Worm (Caenorhabditis elegans) whole organism, young adult: Measurements from ENCODE around the gene gpla-1.

Experiments used
- B0019.2 ChIP-seq: fragments of 200-800 bp; sonication (Bioruptor generic); conservative IDR thresholded peaks from 2 replicates; pipeline ENCODE4 v1.3.6; 2022; ENCODE audit warnings: missing genetic modification reagents, missing genetic modification characterization, missing compliant biosample characterization
- C06A6.2 ChIP-seq: fragments of 200-800 bp; sonication (Bioruptor generic); conservative IDR thresholded peaks from 2 replicates; pipeline ENCODE4 v1.3.6; 2022; ENCODE audit warnings: missing genetic modification characterization, missing compliant biosample characterization
- ceh-58 ChIP-seq: fragments of 200-800 bp; sonication (Bioruptor generic); IDR thresholded peaks from 2 replicates; pipeline ENCODE4 v1.3.6; 2022; ENCODE audit warnings: missing genetic modification characterization, missing compliant biosample characterization
- him-1 ChIP-seq: sonication (generic microtip); optimal IDR thresholded peaks from 2 replicates; lab custom pipeline; 2016; ENCODE audit warnings: missing genotype, missing genetic modification reagents, missing genetic modification characterization, missing compliant biosample characterization
- sea-2 ChIP-seq: fragments of 200-800 bp; sonication (Bioruptor generic); IDR thresholded peaks from 2 replicates; pipeline ENCODE4 v1.3.6; 2022; ENCODE audit warnings: missing genetic modification characterization, missing compliant biosample characterization
- snpc-3.4 ChIP-seq: sonication (generic microtip); optimal IDR thresholded peaks from 2 replicates; lab custom pipeline; 2017; ENCODE audit warnings: missing genetic modification characterization, mild to moderate bottlenecking, missing compliant biosample characterization, antibody characterized with exemption, moderate library complexity, missing genotype, missing genetic modification reagents
- xnd-1 ChIP-seq: sonication (generic microtip); optimal IDR thresholded peaks from 2 replicates; lab custom pipeline; 2016; ENCODE audit warnings: missing genotype, missing genetic modification reagents, missing genetic modification characterization, missing compliant biosample characterization

DNA sequence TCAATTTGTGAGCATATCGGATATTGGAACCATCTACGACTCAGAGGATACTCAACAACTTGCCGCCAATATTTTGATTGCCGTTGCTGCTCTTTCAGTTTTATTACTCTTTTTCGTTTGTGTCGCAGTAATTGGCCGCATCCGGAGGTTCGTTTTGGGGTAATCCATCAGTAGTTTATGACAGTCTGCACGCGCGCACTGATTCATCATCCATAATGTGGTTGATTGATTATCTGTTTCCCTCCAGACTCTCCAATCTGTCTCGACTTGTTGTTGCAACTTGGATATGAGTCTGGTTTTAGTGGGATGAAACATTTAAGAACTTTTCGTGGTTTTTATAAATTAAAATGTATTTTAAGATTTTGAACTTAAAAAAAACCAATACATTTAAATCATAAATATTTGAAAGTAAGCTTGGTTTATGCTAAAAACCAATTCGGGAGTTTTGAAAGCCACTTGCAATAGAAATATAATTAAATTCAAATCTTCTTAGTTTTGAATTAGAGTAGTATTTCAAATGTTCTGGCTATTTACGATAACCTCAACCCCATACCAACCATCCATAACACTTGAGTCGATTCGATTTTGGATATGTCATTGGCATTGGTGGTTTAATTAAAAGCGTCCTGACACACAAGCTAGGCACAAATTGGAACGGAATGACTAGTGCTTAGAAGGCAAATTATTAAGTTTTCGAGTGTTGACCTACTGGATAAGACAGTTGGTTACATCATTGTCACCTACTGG lies 22.6 kb upstream of the gpla-1 start:
- TF ChIP-seq snpc-3.4 (tag; lab: Kevin White, UChicago) (no peak), xnd-1 (no peak), ceh-58 (GFP tag; lab: Robert Waterston, UW) (no peak), him-1 (tag; lab: Kevin White, UChicago) (no peak), sea-2 (GFP tag; lab: Robert Waterston, UW) (no peak), B0019.2 (no peak), C06A6.2 (no peak)
